Worm (Caenorhabditis elegans): Measurements from ENCODE around the gene F33G12.3.

ce11 chrII:5066967-5067366, 33.1 kb upstream of the F33G12.3 start:
- TF ChIP-seq ceh-13 (GFP tag; optimal IDR thresholded peaks at IDR 0.05), result no peak
- TF ChIP-seq F13C5.2 (tag; optimal IDR thresholded peaks at IDR 0.05), result no peak
- no peak for TF ChIP-seq ceh-36 (tag; optimal IDR thresholded peaks at IDR 0.05)
- no peak for TF ChIP-seq ama-1 (optimal IDR thresholded peaks at IDR 0.05)
- no peak for TF ChIP-seq pes-1 (GFP tag; IDR thresholded peaks at IDR 0.05)
- TF ChIP-seq tbx-11 (GFP tag; IDR thresholded peaks at IDR 0.05), result no peak
